Worm (Caenorhabditis elegans) whole organism, L4 larva: ENCODE results near the gene nuc-1.

Source experiments
- F26F4.8 ChIP-seq: fragments of 200-800 bp; sonication (Bioruptor generic); conservative IDR thresholded peaks from 2 replicates; pipeline ENCODE4 v1.3.6; 2022; ENCODE audit warnings: missing genetic modification characterization, missing compliant biosample characterization
- R02D3.7 ChIP-seq: fragments of 150-350 bp; sonication (generic microtip); optimal IDR thresholded peaks from 3 replicates; lab custom pipeline; 2014; ENCODE audit warnings: missing biosample characterization, missing genetic modification characterization
- T20F7.1 ChIP-seq: fragments of 200-800 bp; sonication (Bioruptor generic); optimal IDR thresholded peaks from 2 replicates; lab custom pipeline; 2018; ENCODE audit warnings: mild to moderate bottlenecking, missing genetic modification characterization, missing compliant biosample characterization
- Y105C5A.15 ChIP-seq: fragments of 200-800 bp; sonication (Bioruptor generic); IDR thresholded peaks from 2 replicates; pipeline ENCODE4 v1.3.6; 2022; ENCODE audit warnings: missing genetic modification characterization, missing compliant biosample characterization
- Y48G9A.11 ChIP-seq: fragments of 200-800 bp; sonication (Bioruptor generic); IDR thresholded peaks from 2 replicates; pipeline ENCODE4 v1.3.6; 2022; ENCODE audit warnings: missing genetic modification reagents, missing genetic modification characterization, missing compliant biosample characterization
- ZK546.5 ChIP-seq, 2 experiments: sonication (generic microtip); optimal IDR thresholded peaks; 2 replicates each; lab custom pipeline; 2017; ENCODE audit warnings: missing biosample characterization in 2 of 2, missing genetic modification characterization in 2 of 2
- aha-1 ChIP-seq: fragments of 150-350 bp; peaks from one replicate; lab custom pipeline; 2014; ENCODE audit warnings: missing biosample characterization, missing genetic modification characterization
- arid-1 ChIP-seq: fragments of 200-800 bp; sonication (Bioruptor generic); conservative IDR thresholded peaks from 2 replicates; pipeline ENCODE4 v1.3.6; 2022; ENCODE audit warnings: missing genetic modification reagents, missing genetic modification characterization, missing compliant biosample characterization
- ceh-32 ChIP-seq: sonication (generic microtip); optimal IDR thresholded peaks from 2 replicates; lab custom pipeline; 2016; ENCODE audit warnings: mild to moderate bottlenecking, missing genetic modification characterization, missing compliant biosample characterization; ENCODE audit not compliant: poor library complexity
- ceh-44 ChIP-seq: fragments of 200-800 bp; sonication (Bioruptor generic); IDR thresholded peaks from 2 replicates; pipeline ENCODE4 v1.3.6; 2022; ENCODE audit warnings: missing genetic modification reagents, missing genetic modification characterization, missing compliant biosample characterization
- cey-2 ChIP-seq: sonication (generic microtip); optimal IDR thresholded peaks from 3 replicates; lab custom pipeline; 2017; ENCODE audit warnings: missing genetic modification characterization, mild to moderate bottlenecking, missing compliant biosample characterization, antibody characterized with exemption, borderline replicate concordance; ENCODE audit not compliant: insufficient read depth
- dmd-6 ChIP-seq: fragments of 200-800 bp; sonication (Bioruptor generic); IDR thresholded peaks from 2 replicates; pipeline ENCODE4 v1.3.6; 2022; ENCODE audit warnings: missing genetic modification reagents, missing genetic modification characterization, missing compliant biosample characterization
- dpl-1 ChIP-seq: fragments of 150-350 bp; optimal IDR thresholded peaks from 2 replicates; lab custom pipeline; 2014; ENCODE audit warnings: missing biosample characterization, missing genetic modification reagents, missing genetic modification characterization
- fos-1 ChIP-seq: fragments of 150-350 bp; optimal IDR thresholded peaks from 2 replicates; lab custom pipeline; 2014; ENCODE audit warnings: missing biosample characterization, missing genetic modification characterization
- gei-8 ChIP-seq: fragments of 200-800 bp; sonication (Bioruptor generic); optimal IDR thresholded peaks from 2 replicates; lab custom pipeline; 2018; ENCODE audit warnings: mild to moderate bottlenecking, missing genetic modification characterization, missing compliant biosample characterization
- hlh-30 ChIP-seq: sonication (generic microtip); optimal IDR thresholded peaks from 2 replicates; lab custom pipeline; 2017; ENCODE audit warnings: antibody characterized with exemption, mild to moderate bottlenecking, missing genetic modification characterization, missing compliant biosample characterization; ENCODE audit not compliant: insufficient read depth
- lin-1 ChIP-seq: fragments of 200-800 bp; sonication (Bioruptor generic); IDR thresholded peaks from 2 replicates; pipeline ENCODE4 v1.3.6; 2022; ENCODE audit warnings: missing genetic modification reagents, missing genetic modification characterization, missing compliant biosample characterization
- lin-38 ChIP-seq: fragments of 200-800 bp; sonication (Bioruptor generic); IDR thresholded peaks from 2 replicates; pipeline ENCODE4 v1.3.6; 2022; ENCODE audit warnings: missing genetic modification reagents, missing genetic modification characterization, missing compliant biosample characterization
- lin-39 ChIP-seq: fragments of 150-350 bp; optimal IDR thresholded peaks from 2 replicates; lab custom pipeline; 2014; ENCODE audit warnings: missing biosample characterization, missing genetic modification reagents, missing genetic modification characterization
- lsy-2 ChIP-seq, 2 experiments: fragments of 150-350 bp in 1 of 2; sonication (generic microtip) in 1 of 2; optimal IDR thresholded peaks; 2 replicates each; lab custom pipeline; 2014 to 2017; ENCODE audit warnings: missing biosample characterization in 2 of 2, missing genetic modification characterization in 2 of 2
- madf-9 ChIP-seq: fragments of 200-800 bp; sonication (Bioruptor generic); conservative IDR thresholded peaks from 2 replicates; pipeline ENCODE4 v1.3.6; 2022; ENCODE audit warnings: missing genetic modification reagents, missing genetic modification characterization, missing compliant biosample characterization
- nhr-28 ChIP-seq: fragments of 150-350 bp; optimal IDR thresholded peaks from 2 replicates; lab custom pipeline; 2014; ENCODE audit warnings: missing biosample characterization, missing genetic modification characterization
- nhr-48 ChIP-seq: sonication (generic microtip); optimal IDR thresholded peaks from 2 replicates; lab custom pipeline; 2016; ENCODE audit warnings: mild to moderate bottlenecking, missing genetic modification characterization, missing compliant biosample characterization
- nhr-6 ChIP-seq: fragments of 150-350 bp; optimal IDR thresholded peaks from 2 replicates; lab custom pipeline; 2014; ENCODE audit warnings: missing biosample characterization, missing genetic modification characterization
- php-3 ChIP-seq: fragments of 200-800 bp; sonication (Bioruptor generic); IDR thresholded peaks from 2 replicates; pipeline ENCODE4 v1.3.6; 2022; ENCODE audit warnings: missing genetic modification reagents, missing genetic modification characterization, missing compliant biosample characterization
- sdz-12 ChIP-seq: fragments of 200-800 bp; sonication (Bioruptor generic); optimal IDR thresholded peaks from 2 replicates; lab custom pipeline; 2018; ENCODE audit warnings: mild to moderate bottlenecking, missing genetic modification characterization, missing compliant biosample characterization
- snpc-1.2 ChIP-seq: fragments of 200-800 bp; sonication (Bioruptor generic); IDR thresholded peaks from 2 replicates; pipeline ENCODE4 v1.3.6; 2022; ENCODE audit warnings: missing genetic modification reagents, missing genetic modification characterization, missing compliant biosample characterization
- unc-130 ChIP-seq: sonication (generic microtip); optimal IDR thresholded peaks from 2 replicates; lab custom pipeline; 2016; ENCODE audit warnings: missing genetic modification reagents, missing genetic modification characterization, missing compliant biosample characterization
- unc-39 ChIP-seq: sonication (generic microtip); optimal IDR thresholded peaks from 2 replicates; lab custom pipeline; 2017; ENCODE audit warnings: missing biosample characterization, missing genetic modification characterization
- unc-62 ChIP-seq, 3 experiments: fragments of 150-350 bp in 1 of 3; sonication (generic microtip); optimal IDR thresholded peaks in 2 of 3; peaks in 1 of 3; 1 replicate in 1 of 3; 2 replicates in 2 of 3; lab custom pipeline; 2014 to 2017; ENCODE audit warnings: missing biosample characterization in 3 of 3, missing genetic modification characterization in 3 of 3, missing genetic modification reagents in 3 of 3, missing genotype in 1 of 3
- zfp-3 ChIP-seq: fragments of 200-800 bp; sonication (Bioruptor generic); conservative IDR thresholded peaks from 2 replicates; pipeline ENCODE4 v1.3.6; 2022; ENCODE audit warnings: missing genetic modification reagents, missing genetic modification characterization, missing compliant biosample characterization
- zip-2 ChIP-seq: fragments of 150-350 bp; optimal IDR thresholded peaks from 2 replicates; lab custom pipeline; 2014; ENCODE audit warnings: missing biosample characterization, missing genetic modification characterization

Gene nuc-1

ce11 chrX:9517106-9517505, 22.6 kb upstream of the nuc-1 start, which contains the start of gene C07B5.2:
C07B5.2 (minus strand) TSS chrX:9517206.
- TF ChIP-seq ceh-44 (no peak), gei-8 (GFP tag; lab: Kevin White, UChicago) (no peak), unc-39 (tag; lab: Kevin White, UChicago) (no peak), zip-2 (tag; lab: Kevin White, UChicago) (no peak), sdz-12 (GFP tag; lab: Kevin White, UChicago) (no peak), lin-1 (GFP tag; lab: Robert Waterston, UW) (no peak), lsy-2 (tag; optimal IDR thresholded peaks at IDR 0.05; lab: Kevin White, UChicago) (no peak), Y105C5A.15 (no peak), php-3 (GFP tag; lab: Robert Waterston, UW) (no peak), nhr-48 (tag; lab: Kevin White, UChicago) (no peak), zfp-3 (GFP tag; lab: Robert Waterston, UW) (no peak)

- TF ChIP-seq zfp-3 (GFP tag; lab: Robert Waterston, UW), result no peak
- TF ChIP-seq unc-62 (GFP tag; optimal IDR thresholded peaks at IDR 0.05 in 1 of 2; lab: Kevin White, UChicago), result peak in 1 of 2 experiments; percentile 82
- no peak for TF ChIP-seq unc-62 (tag; optimal IDR thresholded peaks at IDR 0.05; lab: Kevin White, UChicago)
Measured at ce11 chrX:9518719-9519118, 21.0 kb upstream of the nuc-1 start, which contains the start of gene C07B5.6. C07B5.6 (plus strand) TSS chrX:9519019.

- no peak for TF ChIP-seq R02D3.7 (tag; lab: Kevin White, UChicago)
- no peak for TF ChIP-seq snpc-1.2 (GFP tag; lab: Robert Waterston, UW)
- TF ChIP-seq unc-130 (GFP tag; lab: Kevin White, UChicago), result no peak
- no peak for TF ChIP-seq cey-2
- TF ChIP-seq sdz-12 (GFP tag; lab: Kevin White, UChicago), result no peak
- TF ChIP-seq lin-38 (GFP tag; lab: Robert Waterston, UW), result no peak
- TF ChIP-seq fos-1 (tag; lab: Kevin White, UChicago), result no peak
- TF ChIP-seq Y48G9A.11 (GFP tag; lab: Robert Waterston, UW), result no peak
- TF ChIP-seq F26F4.8 (GFP tag; lab: Robert Waterston, UW), result no peak
- TF ChIP-seq arid-1 (GFP tag; lab: Robert Waterston, UW), result no peak
- no peak for TF ChIP-seq ZK546.5 (tag; optimal IDR thresholded peaks at IDR 0.05; lab: Kevin White, UChicago)
- TF ChIP-seq, all 104 proteins: peak for 0
Measured at ce11 chrX:9523118-9523517, 16.6 kb upstream of the nuc-1 start, which contains the start of gene C07B5.3. C07B5.3 (minus strand) TSS chrX:9523218.

ce11 chrX:9527898-9528297, 11.8 kb upstream of the nuc-1 start:
- TF ChIP-seq dmd-6 (GFP tag; lab: Robert Waterston, UW) (0 out of 2 replicates have a peak, but pooled peaks have one; percentile 11), lin-39 (tag; lab: Kevin White, UChicago) (no peak), dpl-1 (no peak), madf-9 (0 out of 2 replicates have a peak, but pooled peaks have one; percentile 16), T20F7.1 (GFP tag; lab: Kevin White, UChicago) (peak; percentile 33), nhr-28 (peak; percentile 64), ceh-32 (tag; lab: Kevin White, UChicago) (no peak), hlh-30 (tag; lab: Kevin White, UChicago) (peak; percentile 39), cey-2 (peak; percentile 51), aha-1 (tag; lab: Kevin White, UChicago) (peak; percentile 49), nhr-6 (no peak)

DNA sequence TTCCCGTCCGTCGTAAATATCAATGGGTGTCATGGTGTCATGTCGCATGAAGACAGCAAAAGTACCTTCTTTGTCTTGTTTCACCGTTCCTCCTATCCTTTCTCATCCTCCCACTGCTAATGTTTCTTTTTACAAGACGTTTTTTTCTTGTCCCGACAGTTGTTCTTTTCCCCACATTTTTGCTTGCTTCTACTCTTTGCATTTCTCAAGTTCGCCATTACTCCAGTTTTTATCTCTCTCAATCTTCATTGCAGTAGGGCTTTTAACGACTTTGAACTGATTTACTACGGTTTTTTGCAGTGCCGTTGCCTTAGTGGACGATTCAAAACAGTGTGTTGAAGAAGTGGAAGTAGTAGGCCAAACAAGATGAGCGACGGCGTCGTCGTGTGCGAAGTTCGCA, 10.3 kb upstream of the nuc-1 start, which contains the start of gene C07B5.4:
TSS of gene C07B5.4 (plus strand) at position 301 of the 400 bp plus-strand sequence.
- TF ChIP-seq zip-2 (tag; lab: Kevin White, UChicago) (no peak), unc-62 (GFP tag; optimal IDR thresholded peaks at IDR 0.05 in 1 of 2; lab: Kevin White, UChicago) (peak in 1 of 2 experiments; percentile 28), unc-62 (tag; optimal IDR thresholded peaks at IDR 0.05; lab: Kevin White, UChicago) (no peak)
